Worm (Caenorhabditis elegans) whole organism, young adult: Measurements from ENCODE around the gene nhr-182.

Source experiments
- B0035.1 ChIP-seq: sonication (generic microtip); optimal IDR thresholded peaks from 2 replicates; lab custom pipeline; 2016; ENCODE audit warnings: missing genetic modification characterization, mild to moderate bottlenecking, missing compliant biosample characterization, missing genotype, missing genetic modification reagents
- B0336.3 ChIP-seq: fragments of 200-800 bp; sonication (Bioruptor generic); IDR thresholded peaks from 2 replicates; pipeline ENCODE4 v1.3.6; 2022; ENCODE audit warnings: missing genetic modification characterization, missing compliant biosample characterization
- F10E7.11 ChIP-seq: sonication (generic microtip); optimal IDR thresholded peaks from 2 replicates; lab custom pipeline; 2017; ENCODE audit warnings: mild to moderate bottlenecking, missing genetic modification characterization, moderate library complexity, missing compliant biosample characterization
- F52B5.7 ChIP-seq: sonication (generic microtip); optimal IDR thresholded peaks from 2 replicates; lab custom pipeline; 2016; ENCODE audit warnings: mild to moderate bottlenecking, missing genetic modification characterization, missing compliant biosample characterization
- K11D2.4 ChIP-seq: fragments of 200-800 bp; sonication (Bioruptor generic); IDR thresholded peaks from 2 replicates; pipeline ENCODE4 v1.3.6; 2022; ENCODE audit warnings: missing genetic modification reagents, missing genetic modification characterization, missing compliant biosample characterization
- aptf-3 ChIP-seq: fragments of 200-800 bp; sonication (Bioruptor generic); IDR thresholded peaks from 2 replicates; pipeline ENCODE4 v1.3.6; 2022; ENCODE audit warnings: missing genetic modification characterization, missing compliant biosample characterization
- atf-7 ChIP-seq: sonication (generic microtip); optimal IDR thresholded peaks from 2 replicates; lab custom pipeline; 2017; ENCODE audit warnings: mild to moderate bottlenecking, missing genetic modification characterization, missing compliant biosample characterization
- attf-5 ChIP-seq: fragments of 200-800 bp; sonication (Bioruptor generic); optimal IDR thresholded peaks from 2 replicates; lab custom pipeline; 2018; ENCODE audit warnings: mild to moderate bottlenecking, missing genetic modification characterization, missing compliant biosample characterization
- bed-1 ChIP-seq: fragments of 200-800 bp; sonication (Bioruptor generic); IDR thresholded peaks from 2 replicates; pipeline ENCODE4 v1.3.6; 2022; ENCODE audit warnings: missing genetic modification reagents, missing genetic modification characterization, missing compliant biosample characterization
- bed-2 ChIP-seq: fragments of 200-800 bp; sonication (Bioruptor generic); IDR thresholded peaks from 2 replicates; pipeline ENCODE4 v1.3.6; 2022; ENCODE audit warnings: missing genetic modification reagents, missing genetic modification characterization, missing compliant biosample characterization
- ccch-3 ChIP-seq: fragments of 200-800 bp; sonication (Bioruptor generic); optimal IDR thresholded peaks from 2 replicates; lab custom pipeline; 2018; ENCODE audit warnings: mild to moderate bottlenecking, missing genetic modification characterization, missing compliant biosample characterization
- cebp-1 ChIP-seq, 2 experiments: fragments of 200-800 bp in 1 of 2; sonication (Bioruptor generic) in 1 of 2; sonication (generic microtip) in 1 of 2; IDR thresholded peaks in 1 of 2; optimal IDR thresholded peaks in 1 of 2; 2 replicates each; pipeline versions ENCODE4 v1.3.6 to Lab custom; 2017 to 2022; ENCODE audit warnings: missing compliant biosample characterization in 2 of 2, missing genetic modification characterization in 2 of 2, mild to moderate bottlenecking in 1 of 2, missing genetic modification reagents in 1 of 2, moderate library complexity in 1 of 2
- ets-4 ChIP-seq: fragments of 200-800 bp; sonication (Bioruptor generic); optimal IDR thresholded peaks from 2 replicates; lab custom pipeline; 2018; ENCODE audit warnings: mild to moderate bottlenecking, missing genetic modification characterization, missing compliant biosample characterization
- hlh-12 ChIP-seq: sonication (generic microtip); optimal IDR thresholded peaks from 2 replicates; lab custom pipeline; 2016; ENCODE audit warnings: missing genetic modification characterization, missing compliant biosample characterization
- hmg-1.2 ChIP-seq: fragments of 200-800 bp; sonication (Bioruptor generic); IDR thresholded peaks from 2 replicates; pipeline ENCODE4 v1.3.6; 2022; ENCODE audit warnings: missing genetic modification reagents, missing genetic modification characterization, missing compliant biosample characterization
- hmg-20 ChIP-seq: fragments of 200-800 bp; sonication (Bioruptor generic); IDR thresholded peaks from 2 replicates; pipeline ENCODE4 v1.3.6; 2022; ENCODE audit warnings: missing genetic modification reagents, missing genetic modification characterization, missing compliant biosample characterization
- hsf-1 ChIP-seq: fragments of 200-800 bp; sonication (Bioruptor generic); IDR thresholded peaks from 2 replicates; pipeline ENCODE4 v1.3.6; 2022; ENCODE audit warnings: missing genetic modification reagents, missing genetic modification characterization, missing compliant biosample characterization
- lin-26 ChIP-seq: fragments of 200-800 bp; sonication (Bioruptor generic); IDR thresholded peaks from 2 replicates; pipeline ENCODE4 v1.3.6; 2022; ENCODE audit warnings: missing genetic modification reagents, missing genetic modification characterization, missing compliant biosample characterization
- lin-40 ChIP-seq: sonication (generic microtip); optimal IDR thresholded peaks from 2 replicates; lab custom pipeline; 2016; ENCODE audit warnings: missing genetic modification characterization, mild to moderate bottlenecking, missing compliant biosample characterization, missing genotype, missing genetic modification reagents
- madf-10 ChIP-seq: sonication (generic microtip); optimal IDR thresholded peaks from 2 replicates; lab custom pipeline; 2016; ENCODE audit warnings: mild to moderate bottlenecking, missing genetic modification characterization, missing compliant biosample characterization
- madf-6 ChIP-seq: fragments of 200-800 bp; sonication (Bioruptor generic); IDR thresholded peaks from 2 replicates; pipeline ENCODE4 v1.3.6; 2022; ENCODE audit warnings: missing genetic modification reagents, missing genetic modification characterization, missing compliant biosample characterization
- mcd-1 ChIP-seq: fragments of 200-800 bp; sonication (Bioruptor generic); IDR thresholded peaks from 2 replicates; pipeline ENCODE4 v1.3.6; 2022; ENCODE audit warnings: missing genetic modification reagents, missing genetic modification characterization, missing compliant biosample characterization
- mes-4 ChIP-seq: sonication (generic microtip); optimal IDR thresholded peaks from 2 replicates; lab custom pipeline; 2016; ENCODE audit warnings: missing genotype, missing genetic modification characterization, missing compliant biosample characterization
- nfya-2 ChIP-seq: fragments of 200-800 bp; sonication (Bioruptor generic); IDR thresholded peaks from 2 replicates; pipeline ENCODE4 v1.3.6; 2022; ENCODE audit warnings: missing genetic modification reagents, missing genetic modification characterization, missing compliant biosample characterization
- nhr-179 ChIP-seq: sonication (generic microtip); optimal IDR thresholded peaks from 2 replicates; lab custom pipeline; 2016; ENCODE audit warnings: mild to moderate bottlenecking, missing genetic modification characterization, missing compliant biosample characterization
- nhr-27 ChIP-seq: fragments of 200-800 bp; sonication (Bioruptor generic); optimal IDR thresholded peaks from 2 replicates; lab custom pipeline; 2018; ENCODE audit warnings: mild to moderate bottlenecking, missing genetic modification characterization, moderate library complexity, missing compliant biosample characterization
- nhr-80 ChIP-seq: sonication (generic microtip); optimal IDR thresholded peaks from 2 replicates; lab custom pipeline; 2016; ENCODE audit warnings: missing genetic modification characterization, missing compliant biosample characterization
- pbrm-1 ChIP-seq: fragments of 200-800 bp; sonication (Bioruptor generic); IDR thresholded peaks from 2 replicates; pipeline ENCODE4 v1.3.6; 2022; ENCODE audit warnings: missing genetic modification reagents, missing genetic modification characterization, missing compliant biosample characterization
- rcor-1 ChIP-seq: fragments of 200-800 bp; sonication (Bioruptor generic); IDR thresholded peaks from 2 replicates; pipeline ENCODE4 v1.3.6; 2022; ENCODE audit warnings: missing genetic modification reagents, missing genetic modification characterization, missing compliant biosample characterization
- rec-8 ChIP-seq, 2 experiments: sonication (generic microtip); optimal IDR thresholded peaks; 2 replicates each; lab custom pipeline; 2016; ENCODE audit warnings: mild to moderate bottlenecking in 2 of 2, missing genetic modification characterization in 2 of 2, missing genetic modification reagents in 2 of 2, missing genotype in 2 of 2, missing biosample characterization in 1 of 2, missing compliant biosample characterization in 1 of 2, moderate library complexity in 1 of 2
- rpc-1 ChIP-seq, 2 experiments: fragments of 150-350 bp in 1 of 2; sonication (generic microtip) in 1 of 2; optimal IDR thresholded peaks; 2 replicates each; lab custom pipeline; 2014 to 2018; ENCODE audit warnings: missing biosample characterization in 1 of 2, missing genetic modification characterization in 1 of 2, missing genetic modification reagents in 1 of 2, missing genotype in 1 of 2
- sea-2 ChIP-seq: fragments of 200-800 bp; sonication (Bioruptor generic); IDR thresholded peaks from 2 replicates; pipeline ENCODE4 v1.3.6; 2022; ENCODE audit warnings: missing genetic modification characterization, missing compliant biosample characterization
- unc-62 ChIP-seq: fragments of 150-350 bp; optimal IDR thresholded peaks from 2 replicates; lab custom pipeline; 2014; ENCODE audit warnings: missing biosample characterization, missing genetic modification reagents, missing genetic modification characterization
- xnd-1 ChIP-seq: sonication (generic microtip); optimal IDR thresholded peaks from 2 replicates; lab custom pipeline; 2016; ENCODE audit warnings: missing genotype, missing genetic modification reagents, missing genetic modification characterization, missing compliant biosample characterization
- ztf-22 ChIP-seq: fragments of 200-800 bp; sonication (Bioruptor generic); optimal IDR thresholded peaks from 2 replicates; lab custom pipeline; 2018; ENCODE audit warnings: mild to moderate bottlenecking, missing genetic modification characterization, moderate library complexity, missing compliant biosample characterization
- ztf-25 ChIP-seq: fragments of 200-800 bp; sonication (Bioruptor generic); IDR thresholded peaks from 2 replicates; pipeline ENCODE4 v1.3.6; 2022; ENCODE audit warnings: missing genetic modification reagents, missing genetic modification characterization, missing compliant biosample characterization
- ztf-3 ChIP-seq: fragments of 200-800 bp; sonication (Bioruptor generic); optimal IDR thresholded peaks from 2 replicates; lab custom pipeline; 2018; ENCODE audit warnings: mild to moderate bottlenecking, missing genetic modification characterization, missing compliant biosample characterization

Gene nhr-182

ce11 chrV:2230912-2231311 is 28.8 kb downstream of the nhr-182 start, which contains the start of gene nhr-134:
Gene nhr-134, plus strand, starts transcription at chrV:2231223.
- TF ChIP-seq nhr-80 = peak; percentile 4
- TF ChIP-seq madf-10 (tag; lab: Kevin White, UChicago) = no peak
- TF ChIP-seq hmg-1.2 = peak; percentile 52; the same call in 1 of the 2 replicates
- no peak for TF ChIP-seq cebp-1 (GFP tag; IDR thresholded peaks at IDR 0.05; lab: Robert Waterston, UW)
- peak; percentile 25 for TF ChIP-seq cebp-1 (tag; optimal IDR thresholded peaks at IDR 0.05; lab: Kevin White, UChicago)
- TF ChIP-seq F10E7.11 (tag; lab: Kevin White, UChicago) = no peak
- no peak for TF ChIP-seq ets-4
- no peak for TF ChIP-seq bed-2
- TF ChIP-seq attf-5 (GFP tag; lab: Kevin White, UChicago) = peak; percentile 34
- TF ChIP-seq nhr-27 (tag; lab: Kevin White, UChicago) = no peak
- no peak for TF ChIP-seq sea-2 (GFP tag; lab: Robert Waterston, UW)

- TF ChIP-seq rec-8 (tag; optimal IDR thresholded peaks at IDR 0.05; lab: Kevin White, UChicago) = no peak
- TF ChIP-seq nhr-179 (tag; lab: Kevin White, UChicago) = no peak
- no peak for TF ChIP-seq B0035.1 (tag; lab: Kevin White, UChicago)
- no peak for TF ChIP-seq ztf-3 (GFP tag; lab: Kevin White, UChicago)
- TF ChIP-seq lin-40 (tag; lab: Kevin White, UChicago) = no peak
- TF ChIP-seq ztf-22 (GFP tag; lab: Kevin White, UChicago) = no peak
- TF ChIP-seq rcor-1 = no peak
- TF ChIP-seq atf-7 (tag; lab: Kevin White, UChicago) = no peak
- no peak for TF ChIP-seq attf-5 (GFP tag; lab: Kevin White, UChicago)
- TF ChIP-seq pbrm-1 (GFP tag; lab: Robert Waterston, UW) = no peak
- TF ChIP-seq hsf-1 = no peak
- TF ChIP-seq K11D2.4 (GFP tag; lab: Robert Waterston, UW) = no peak
- no peak for TF ChIP-seq aptf-3 (GFP tag; lab: Robert Waterston, UW)
- TF ChIP-seq ztf-25 = no peak
- TF ChIP-seq hlh-12 = no peak
- no peak for TF ChIP-seq F52B5.7
- TF ChIP-seq rpc-1 (optimal IDR thresholded peaks at IDR 0.05; lab: Kevin White, UChicago) = no peak
- no peak for TF ChIP-seq rpc-1 (tag; optimal IDR thresholded peaks at IDR 0.05; lab: Kevin White, UChicago)
Measured at ce11 chrV:2228781-2229180, 30.9 kb downstream of the nhr-182 start, which contains the start of gene nhr-126. Gene nhr-126, plus strand, starts transcription at chrV:2229081.

- TF ChIP-seq mes-4 (tag; lab: Kevin White, UChicago) (no peak), ccch-3 (GFP tag; lab: Kevin White, UChicago) (no peak), ztf-22 (GFP tag; lab: Kevin White, UChicago) (no peak), bed-1 (GFP tag; lab: Robert Waterston, UW) (no peak), madf-10 (tag; lab: Kevin White, UChicago) (no peak), hmg-20 (GFP tag; lab: Robert Waterston, UW) (no peak), xnd-1 (no peak), lin-26 (GFP tag; lab: Robert Waterston, UW) (no peak), madf-6 (GFP tag; lab: Robert Waterston, UW) (no peak), B0336.3 (GFP tag; lab: Robert Waterston, UW) (no peak), nfya-2 (GFP tag; lab: Robert Waterston, UW) (no peak), unc-62 (GFP tag; lab: Kevin White, UChicago) (no peak), mcd-1 (GFP tag; lab: Robert Waterston, UW) (no peak)
Measured at ce11 chrV:2226903-2227302, 32.8 kb downstream of the nhr-182 start, which contains the start of gene nhr-18. Gene nhr-18, plus strand, starts transcription at chrV:2227203.
